Worm (Caenorhabditis elegans) whole organism, L2 larva: ENCODE measurements around the gene Y53G8AM.7.

ENCODE experiments used
- C34F6.9 ChIP-seq: fragments of 150-350 bp; optimal IDR thresholded peaks from 2 replicates; lab custom pipeline; 2014; ENCODE audit warnings: missing biosample characterization, missing genetic modification characterization
- F13H6.1 ChIP-seq: sonication (generic microtip); optimal IDR thresholded peaks from 2 replicates; lab custom pipeline; 2016; ENCODE audit warnings: missing genetic modification characterization, missing compliant biosample characterization
- R02D3.7 ChIP-seq: fragments of 150-350 bp; optimal IDR thresholded peaks from 2 replicates; lab custom pipeline; 2014; ENCODE audit warnings: missing biosample characterization, missing genetic modification characterization
- ZK546.5 ChIP-seq: sonication (generic microtip); optimal IDR thresholded peaks from 2 replicates; lab custom pipeline; 2017; ENCODE audit warnings: missing biosample characterization, missing genetic modification characterization
- alr-1 ChIP-seq: fragments of 150-350 bp; optimal IDR thresholded peaks from 2 replicates; lab custom pipeline; 2014; ENCODE audit warnings: missing biosample characterization, missing genetic modification characterization
- aly-2 ChIP-seq: fragments of 150-350 bp; optimal IDR thresholded peaks from 2 replicates; lab custom pipeline; 2014; ENCODE audit warnings: missing biosample characterization, missing genetic modification characterization
- ama-1 ChIP-seq: fragments of 150-350 bp; optimal IDR thresholded peaks from 2 replicates; lab custom pipeline; 2018; ENCODE audit warnings: inconsistent platforms
- blmp-1 ChIP-seq: sonication (generic microtip); optimal IDR thresholded peaks from 2 replicates; lab custom pipeline; 2017; ENCODE audit warnings: missing genetic modification characterization, mild to moderate bottlenecking, missing compliant biosample characterization, antibody characterized with exemption, moderate library complexity; ENCODE audit not compliant: insufficient read depth
- ceh-16 ChIP-seq: fragments of 150-350 bp; optimal IDR thresholded peaks from 2 replicates; lab custom pipeline; 2014; ENCODE audit warnings: missing biosample characterization, missing genetic modification characterization
- crh-2 ChIP-seq: sonication (generic microtip); optimal IDR thresholded peaks from 2 replicates; lab custom pipeline; 2017; ENCODE audit warnings: missing biosample characterization, missing genetic modification characterization
- egl-27 ChIP-seq: sonication (generic microtip); optimal IDR thresholded peaks from 3 replicates; lab custom pipeline; 2017; ENCODE audit warnings: missing biosample characterization, missing genetic modification reagents, missing genetic modification characterization
- elt-1 ChIP-seq: fragments of 150-350 bp; optimal IDR thresholded peaks from 2 replicates; lab custom pipeline; 2014; ENCODE audit warnings: missing biosample characterization, missing genetic modification characterization
- elt-3 ChIP-seq: sonication (generic microtip); optimal IDR thresholded peaks from 2 replicates; lab custom pipeline; 2017; ENCODE audit warnings: missing biosample characterization, missing genetic modification characterization
- fos-1 ChIP-seq: fragments of 150-350 bp; optimal IDR thresholded peaks from 2 replicates; lab custom pipeline; 2014; ENCODE audit warnings: missing biosample characterization, missing genetic modification characterization
- lin-11 ChIP-seq: fragments of 150-350 bp; sonication (generic microtip); optimal IDR thresholded peaks from 2 replicates; lab custom pipeline; 2014; ENCODE audit warnings: missing biosample characterization, missing genetic modification characterization, inconsistent platforms, mixed read lengths
- lin-13 ChIP-seq: fragments of 150-350 bp; optimal IDR thresholded peaks from 2 replicates; lab custom pipeline; 2014; ENCODE audit warnings: missing biosample characterization, missing genetic modification reagents, missing genetic modification characterization
- lin-39 ChIP-seq: fragments of 150-350 bp; optimal IDR thresholded peaks from 2 replicates; lab custom pipeline; 2014; ENCODE audit warnings: missing biosample characterization, missing genetic modification reagents, missing genetic modification characterization
- lsy-2 ChIP-seq, 2 experiments: fragments of 150-350 bp in 1 of 2; sonication (generic microtip) in 1 of 2; optimal IDR thresholded peaks; 2 replicates each; lab custom pipeline; 2014 to 2017; ENCODE audit warnings: missing biosample characterization in 2 of 2, missing genetic modification characterization in 2 of 2
- mab-5 ChIP-seq: fragments of 150-350 bp; optimal IDR thresholded peaks from 2 replicates; lab custom pipeline; 2014; ENCODE audit warnings: missing biosample characterization, missing genetic modification characterization
- mdl-1 ChIP-seq, 2 experiments: fragments of 150-350 bp in 1 of 2; sonication (generic microtip) in 1 of 2; optimal IDR thresholded peaks; 2 replicates each; lab custom pipeline; 2017; ENCODE audit warnings: missing biosample characterization in 2 of 2, missing genetic modification characterization in 2 of 2
- nhr-10 ChIP-seq: sonication (generic microtip); optimal IDR thresholded peaks from 2 replicates; lab custom pipeline; 2017; ENCODE audit warnings: missing biosample characterization, missing genetic modification characterization
- nhr-11 ChIP-seq: fragments of 150-350 bp; optimal IDR thresholded peaks from 2 replicates; lab custom pipeline; 2014; ENCODE audit warnings: missing biosample characterization, missing genetic modification characterization
- nhr-12 ChIP-seq: fragments of 150-350 bp; optimal IDR thresholded peaks from 2 replicates; lab custom pipeline; 2014; ENCODE audit warnings: missing biosample characterization, missing genetic modification characterization
- nhr-129 ChIP-seq: fragments of 150-350 bp; optimal IDR thresholded peaks from 2 replicates; lab custom pipeline; 2014; ENCODE audit warnings: missing biosample characterization, missing genetic modification characterization
- nhr-21 ChIP-seq: fragments of 150-350 bp; optimal IDR thresholded peaks from 2 replicates; lab custom pipeline; 2014; ENCODE audit warnings: missing biosample characterization, missing genetic modification characterization
- nhr-25 ChIP-seq: fragments of 150-350 bp; sonication (generic microtip); optimal IDR thresholded peaks from 3 replicates; lab custom pipeline; 2014; ENCODE audit warnings: missing biosample characterization, missing genetic modification characterization
- nhr-6 ChIP-seq: fragments of 150-350 bp; optimal IDR thresholded peaks from 2 replicates; lab custom pipeline; 2014; ENCODE audit warnings: missing biosample characterization, missing genetic modification characterization
- nhr-77 ChIP-seq: fragments of 150-350 bp; optimal IDR thresholded peaks from 2 replicates; lab custom pipeline; 2014; ENCODE audit warnings: missing biosample characterization, missing genetic modification characterization
- peb-1 ChIP-seq: fragments of 150-350 bp; optimal IDR thresholded peaks from 2 replicates; lab custom pipeline; 2014; ENCODE audit warnings: missing biosample characterization, missing genetic modification characterization
- sma-3 ChIP-seq: sonication (generic microtip); optimal IDR thresholded peaks from 2 replicates; lab custom pipeline; 2016; ENCODE audit warnings: missing genetic modification reagents, missing genetic modification characterization, missing compliant biosample characterization
- snpc-4 ChIP-seq: fragments of 150-350 bp; optimal IDR thresholded peaks from 2 replicates; lab custom pipeline; 2014; ENCODE audit warnings: missing biosample characterization, missing genetic modification characterization
- unc-39 ChIP-seq: fragments of 150-350 bp; optimal IDR thresholded peaks from 2 replicates; lab custom pipeline; 2014; ENCODE audit warnings: missing biosample characterization, missing genetic modification characterization
- unc-55 ChIP-seq: fragments of 150-350 bp; sonication (generic microtip); optimal IDR thresholded peaks from 3 replicates; lab custom pipeline; 2014; ENCODE audit warnings: missing biosample characterization, missing genetic modification reagents, missing genetic modification characterization
- zag-1 ChIP-seq: fragments of 150-350 bp; optimal IDR thresholded peaks from 2 replicates; lab custom pipeline; 2014; ENCODE audit warnings: missing biosample characterization, missing genetic modification characterization
- ztf-1 ChIP-seq: fragments of 200-800 bp; sonication (Bioruptor generic); conservative IDR thresholded peaks from 2 replicates; pipeline ENCODE4 v1.3.6; 2022; ENCODE audit warnings: missing genetic modification characterization, missing compliant biosample characterization
- ztf-11 ChIP-seq: sonication (generic microtip); optimal IDR thresholded peaks from 2 replicates; lab custom pipeline; 2017; ENCODE audit warnings: missing biosample characterization, missing genetic modification characterization
- ztf-4 ChIP-seq: fragments of 150-350 bp; optimal IDR thresholded peaks from 2 replicates; lab custom pipeline; 2014; ENCODE audit warnings: missing biosample characterization, missing genetic modification characterization

Y53G8AM.7 gene

ce11 chrIII:3266602-3267001 lies at the start of gene Y53G8AM.7:
Y53G8AM.7 (minus strand) TSS chrIII:3266702.
- no peak for TF ChIP-seq ztf-11 (tag; lab: Kevin White, UChicago)
- no peak for TF ChIP-seq ztf-1 (GFP tag; lab: Robert Waterston, UW)
- no peak for TF ChIP-seq nhr-12 (tag; lab: Kevin White, UChicago)
- no peak for TF ChIP-seq aly-2 (tag; lab: Kevin White, UChicago)
- TF ChIP-seq ztf-4: no peak
- TF ChIP-seq elt-1 (tag; lab: Kevin White, UChicago): no peak
- no peak for TF ChIP-seq peb-1 (tag; lab: Kevin White, UChicago)
- TF ChIP-seq egl-27: no peak
- no peak for TF ChIP-seq lin-11 (tag; lab: Kevin White, UChicago)
- TF ChIP-seq blmp-1 (tag; lab: Kevin White, UChicago): no peak
- no peak for TF ChIP-seq unc-55 (GFP tag; lab: Kevin White, UChicago)
- no peak for TF ChIP-seq ceh-16 (tag; lab: Kevin White, UChicago)
- TF ChIP-seq unc-39: no peak
- no peak for TF ChIP-seq crh-2 (tag; lab: Kevin White, UChicago)

- TF ChIP-seq fos-1 (tag; lab: Kevin White, UChicago) (no peak), lsy-2 (tag; optimal IDR thresholded peaks at IDR 0.05; lab: Kevin White, UChicago) (peak in 1 of 2 experiments; percentile 86)
- TF ChIP-seq, all 48 proteins: peak for 1
Measured at ce11 chrIII:3312111-3312510, 45.6 kb upstream of the Y53G8AM.7 start.

ce11 chrIII:3311607-3312006 lies 45.1 kb upstream of the Y53G8AM.7 start:
- TF ChIP-seq nhr-6 (tag; lab: Kevin White, UChicago) (no peak), C34F6.9 (no peak), unc-55 (GFP tag; lab: Kevin White, UChicago) (no peak), aly-2 (tag; lab: Kevin White, UChicago) (no peak), peb-1 (tag; lab: Kevin White, UChicago) (no peak), ceh-16 (tag; lab: Kevin White, UChicago) (no peak), nhr-21 (no peak)

ce11 chrIII:3310876-3311597 lies 44.5 kb upstream of the Y53G8AM.7 start, which contains the start of gene ral-1:
ral-1 (plus strand) TSS chrIII:3311310.
- no peak for TF ChIP-seq mdl-1 (tag; optimal IDR thresholded peaks at IDR 0.05; lab: Kevin White, UChicago)
- TF ChIP-seq fos-1 (tag; lab: Kevin White, UChicago): peak; percentile 13

- TF ChIP-seq F13H6.1 (no peak), ceh-16 (tag; lab: Kevin White, UChicago) (no peak), nhr-21 (no peak), peb-1 (tag; lab: Kevin White, UChicago) (no peak), snpc-4 (tag; lab: Kevin White, UChicago) (no peak)
Measured at ce11 chrIII:3309700-3310099, 43.2 kb upstream of the Y53G8AM.7 start.

ce11 chrIII:3308940-3309339 lies 42.4 kb upstream of the Y53G8AM.7 start:
- TF ChIP-seq C34F6.9 (peak; percentile 34), lsy-2 (tag; optimal IDR thresholded peaks at IDR 0.05; lab: Kevin White, UChicago) (peak in 1 of 2 experiments; percentile 34), elt-1 (tag; lab: Kevin White, UChicago) (no peak), blmp-1 (tag; lab: Kevin White, UChicago) (peak; percentile 55), fos-1 (tag; lab: Kevin White, UChicago) (peak; percentile 4)

- TF ChIP-seq aly-2 (tag; lab: Kevin White, UChicago) (no peak), elt-3 (no peak), lin-39 (tag; lab: Kevin White, UChicago) (no peak), crh-2 (tag; lab: Kevin White, UChicago) (peak; percentile 4), nhr-12 (tag; lab: Kevin White, UChicago) (no peak), ceh-16 (tag; lab: Kevin White, UChicago) (no peak), lin-13 (GFP tag; lab: Kevin White, UChicago) (no peak), sma-3 (GFP tag; lab: Kevin White, UChicago) (no peak), nhr-10 (no peak), snpc-4 (tag; lab: Kevin White, UChicago) (no peak), nhr-25 (tag; lab: Kevin White, UChicago) (no peak), R02D3.7 (no peak), ztf-4 (no peak), alr-1 (tag; lab: Kevin White, UChicago) (no peak), mab-5 (tag; lab: Kevin White, UChicago) (no peak), nhr-11 (tag; lab: Kevin White, UChicago) (no peak), mdl-1 (tag; optimal IDR thresholded peaks at IDR 0.05; lab: Kevin White, UChicago) (no peak), F13H6.1 (peak; percentile 20), zag-1 (no peak), ZK546.5 (tag; lab: Kevin White, UChicago) (no peak), fos-1 (tag; lab: Kevin White, UChicago) (peak; percentile 45), ztf-11 (tag; lab: Kevin White, UChicago) (no peak), nhr-77 (tag; lab: Kevin White, UChicago) (no peak), C34F6.9 (no peak), nhr-129 (tag; lab: Kevin White, UChicago) (peak; percentile 41), lin-11 (tag; lab: Kevin White, UChicago) (no peak), ama-1 (no peak), ztf-1 (GFP tag; lab: Robert Waterston, UW) (no peak)
Measured at ce11 chrIII:3307379-3307778, 40.9 kb upstream of the Y53G8AM.7 start.
